Fruit fly (Drosophila melanogaster) whole organism, pupa: ENCODE results near the gene Rab30.

Experiments used
- CG10348 ChIP-seq: fragments of 200-800 bp; sonication (Bioruptor generic); IDR thresholded peaks from 2 replicates; pipeline ENCODE4 v1.3.6; 2022; ENCODE audit warnings: missing biosample characterization, missing genetic modification characterization
- CG12605 ChIP-seq: fragments of 200-800 bp; sonication (Bioruptor generic); IDR thresholded peaks from 2 replicates; pipeline ENCODE4 v1.3.6; 2022; ENCODE audit warnings: missing biosample characterization, missing genetic modification characterization
- CG13204 ChIP-seq: fragments of 200-800 bp; sonication (Bioruptor generic); optimal IDR thresholded peaks from 2 replicates; lab custom pipeline; 2018; ENCODE audit warnings: missing biosample characterization, mild to moderate bottlenecking, missing genetic modification characterization, moderate library complexity
- CG15710 ChIP-seq: fragments of 200-800 bp; sonication (Bioruptor generic); optimal IDR thresholded peaks from 2 replicates; lab custom pipeline; 2018; ENCODE audit warnings: missing biosample characterization, mild to moderate bottlenecking, missing genetic modification characterization, moderate library complexity
- CG17806 ChIP-seq: fragments of 200-800 bp; sonication (Bioruptor generic); optimal IDR thresholded peaks from 2 replicates; lab custom pipeline; 2018; ENCODE audit warnings: missing biosample characterization, mild to moderate bottlenecking, missing genetic modification characterization, moderate library complexity
- CG32121 ChIP-seq: fragments of 200-800 bp; sonication (Bioruptor generic); IDR thresholded peaks from 2 replicates; pipeline ENCODE4 v1.3.6; 2022; ENCODE audit warnings: missing biosample characterization, missing genetic modification characterization
- CG34367 ChIP-seq: fragments of 200-800 bp; sonication (Bioruptor generic); optimal IDR thresholded peaks from 2 replicates; lab custom pipeline; 2018; ENCODE audit warnings: missing biosample characterization, mild to moderate bottlenecking, missing genetic modification characterization
- CG4496 ChIP-seq: fragments of 200-800 bp; sonication (Bioruptor generic); IDR thresholded peaks from 3 replicates; pipeline ENCODE4 v1.3.6; 2022; ENCODE audit warnings: missing biosample characterization, missing genetic modification characterization
- CG8159 ChIP-seq: fragments of 200-800 bp; sonication (Bioruptor generic); optimal IDR thresholded peaks from 3 replicates; lab custom pipeline; 2018; ENCODE audit warnings: missing biosample characterization, mild to moderate bottlenecking, missing genetic modification characterization, moderate library complexity
- CG8301 ChIP-seq: fragments of 200-800 bp; sonication (Bioruptor generic); optimal IDR thresholded peaks from 2 replicates; lab custom pipeline; 2018; ENCODE audit warnings: missing biosample characterization, mild to moderate bottlenecking, missing genetic modification characterization
- CG9948 ChIP-seq: fragments of 200-800 bp; sonication (Bioruptor generic); optimal IDR thresholded peaks from 2 replicates; lab custom pipeline; 2018; ENCODE audit warnings: missing biosample characterization, mild to moderate bottlenecking, missing genetic modification characterization, moderate library complexity
- D1 ChIP-seq: fragments of 200-800 bp; sonication (Bioruptor generic); optimal IDR thresholded peaks from 2 replicates; lab custom pipeline; 2018; ENCODE audit warnings: missing biosample characterization, mild to moderate bottlenecking, missing genetic modification characterization, moderate library complexity
- EcR ChIP-seq: fragments of 200-800 bp; sonication (Bioruptor generic); optimal IDR thresholded peaks from 3 replicates; lab custom pipeline; 2019; ENCODE audit warnings: missing biosample characterization, missing genetic modification characterization, mild to moderate bottlenecking, moderate library complexity, missing genetic modification reagents
- Ets98B ChIP-seq: fragments of 200-800 bp; sonication (Bioruptor generic); IDR thresholded peaks from 2 replicates; pipeline ENCODE4 v1.3.6; 2022; ENCODE audit warnings: missing biosample characterization, missing genetic modification characterization
- Pif1A ChIP-seq: fragments of 200-800 bp; sonication (Bioruptor generic); optimal IDR thresholded peaks from 3 replicates; lab custom pipeline; 2016; ENCODE audit warnings: missing biosample characterization, missing genetic modification characterization
- Pif1B ChIP-seq: fragments of 200-800 bp; sonication (Bioruptor generic); optimal IDR thresholded peaks from 3 replicates; lab custom pipeline; 2016; ENCODE audit warnings: missing biosample characterization, missing genetic modification characterization
- Snoo ChIP-seq: fragments of 200-800 bp; sonication (Bioruptor generic); optimal IDR thresholded peaks from 3 replicates; lab custom pipeline; 2017; ENCODE audit warnings: missing biosample characterization, mild to moderate bottlenecking, missing genetic modification characterization, inconsistent platforms
- fd96Ca ChIP-seq: fragments of 200-800 bp; sonication (Bioruptor generic); IDR thresholded peaks from 3 replicates; pipeline ENCODE4 v1.3.6; 2022; ENCODE audit warnings: missing biosample characterization, missing genetic modification characterization
- gl ChIP-seq: fragments of 200-800 bp; sonication (Bioruptor generic); optimal IDR thresholded peaks from 2 replicates; lab custom pipeline; 2018; ENCODE audit warnings: missing biosample characterization, mild to moderate bottlenecking, missing genetic modification characterization
- rn ChIP-seq: fragments of 200-800 bp; sonication (Bioruptor generic); IDR thresholded peaks from 2 replicates; pipeline ENCODE4 v1.3.6; 2022; ENCODE audit warnings: missing biosample characterization, missing genetic modification characterization

Gene Rab30

dm6 chr2L:7038404-7039341, 6.3 kb upstream of the Rab30 start:
- TF ChIP-seq EcR (GFP tag; lab: Kevin White, UChicago) (peak; percentile 77), Snoo (tag; lab: Kevin White, UChicago) (no peak), CG17806 (tag; lab: Kevin White, UChicago) (no peak)

dm6 chr2L:7037773-7038327, 5.4 kb upstream of the Rab30 start, which contains the start of gene milt:
milt (plus strand) TSS chr2L:7037823.
- TF ChIP-seq CG4496 (peak; percentile 16; the same call in 1 of the 3 replicates), fd96Ca (GFP tag; lab: Robert Waterston, UW) (no peak)
- TF ChIP-seq, all 21 proteins: peak for 1

dm6 chr2L:7033100-7033675, 782 bp upstream of the Rab30 start:
- TF ChIP-seq CG9948 (tag; lab: Kevin White, UChicago) (peak; percentile 30), Pif1B (no peak), Ets98B (peak; percentile 71), CG32121 (peak; percentile 74), CG4496 (peak; percentile 68), CG34367 (peak; percentile 52), CG10348 (GFP tag; lab: Robert Waterston, UW) (no peak), CG8159 (tag; lab: Kevin White, UChicago) (no peak), CG15710 (tag; lab: Kevin White, UChicago) (peak; percentile 27), CG12605 (GFP tag; lab: Robert Waterston, UW) (peak; percentile 63), EcR (GFP tag; lab: Kevin White, UChicago) (no peak), CG8301 (tag; lab: Kevin White, UChicago) (peak; percentile 56), gl (peak; percentile 80), D1 (tag; lab: Kevin White, UChicago) (peak; percentile 57), Pif1A (GFP tag; lab: Kevin White, UChicago) (peak; percentile 65), CG17806 (tag; lab: Kevin White, UChicago) (peak; percentile 34)
- TF ChIP-seq, all 21 proteins: peak for 12

dm6 chr2L:7028990-7029389, 3.4 kb downstream of the Rab30 start:
- TF ChIP-seq CG32121 (no peak), CG13204 (GFP tag; lab: Kevin White, UChicago) (no peak), CG4496 (no peak), D1 (tag; lab: Kevin White, UChicago) (no peak), CG9948 (tag; lab: Kevin White, UChicago) (no peak)

dm6 chr2L:7028440-7028839, 4.0 kb downstream of the Rab30 start:
- TF ChIP-seq CG17806 (tag; lab: Kevin White, UChicago), result no peak
- TF ChIP-seq CG10348 (GFP tag; lab: Robert Waterston, UW), result no peak
- TF ChIP-seq Pif1A (GFP tag; lab: Kevin White, UChicago), result no peak
- TF ChIP-seq D1 (tag; lab: Kevin White, UChicago), result no peak
- no peak for TF ChIP-seq CG32121
- no peak for TF ChIP-seq CG12605 (GFP tag; lab: Robert Waterston, UW)
- no peak for TF ChIP-seq rn (GFP tag; lab: Robert Waterston, UW)
- TF ChIP-seq Ets98B, result no peak
- TF ChIP-seq CG4496, result no peak

dm6 chr2L:7026988-7027908, 5.2 kb downstream of the Rab30 start, which contains the start of the genes CG31908 and MME1:
CG31908 (minus strand) TSS chr2L:7027389.
MME1 (plus strand) TSS chr2L:7027526.
- TF ChIP-seq D1 (tag; lab: Kevin White, UChicago) (no peak), Ets98B (no peak), CG12605 (GFP tag; lab: Robert Waterston, UW) (no peak), CG9948 (tag; lab: Kevin White, UChicago) (peak; percentile 2), CG34367 (no peak), CG15710 (tag; lab: Kevin White, UChicago) (no peak), EcR (GFP tag; lab: Kevin White, UChicago) (peak; percentile 2), CG4496 (peak; percentile 42; the same call in 1 of the 3 replicates), Pif1A (GFP tag; lab: Kevin White, UChicago) (peak; percentile 35)
